Worm (Caenorhabditis elegans) whole organism, L4 larva: Measurements from ENCODE around the gene Y47D3A.13.

ENCODE experiments used
- D1046.2 ChIP-seq: fragments of 200-800 bp; sonication (Bioruptor generic); IDR thresholded peaks from 2 replicates; pipeline ENCODE4 v1.3.6; 2022; ENCODE audit warnings: missing genetic modification characterization, missing compliant biosample characterization
- F37D6.2 ChIP-seq: sonication (generic microtip); optimal IDR thresholded peaks from 2 replicates; lab custom pipeline; 2016; ENCODE audit warnings: mild to moderate bottlenecking, missing genetic modification characterization, missing compliant biosample characterization
- F44E2.7 ChIP-seq: fragments of 200-800 bp; sonication (Bioruptor generic); IDR thresholded peaks from 2 replicates; pipeline ENCODE4 v2.1.2; 2022; ENCODE audit warnings: missing genetic modification characterization, missing compliant biosample characterization
- F49E8.2 ChIP-seq: sonication (generic microtip); optimal IDR thresholded peaks from 2 replicates; lab custom pipeline; 2016; ENCODE audit warnings: missing compliant biosample characterization, mild to moderate bottlenecking, missing genetic modification characterization, borderline replicate concordance
- T20F7.1 ChIP-seq: fragments of 200-800 bp; sonication (Bioruptor generic); optimal IDR thresholded peaks from 2 replicates; lab custom pipeline; 2018; ENCODE audit warnings: mild to moderate bottlenecking, missing genetic modification characterization, missing compliant biosample characterization
- Y48G9A.11 ChIP-seq: fragments of 200-800 bp; sonication (Bioruptor generic); IDR thresholded peaks from 2 replicates; pipeline ENCODE4 v1.3.6; 2022; ENCODE audit warnings: missing genetic modification reagents, missing genetic modification characterization, missing compliant biosample characterization
- ZK546.5 ChIP-seq, 2 experiments: sonication (generic microtip); optimal IDR thresholded peaks; 2 replicates each; lab custom pipeline; 2017; ENCODE audit warnings: missing biosample characterization in 2 of 2, missing genetic modification characterization in 2 of 2
- aha-1 ChIP-seq: fragments of 150-350 bp; peaks from one replicate; lab custom pipeline; 2014; ENCODE audit warnings: missing biosample characterization, missing genetic modification characterization
- aly-2 ChIP-seq: sonication (generic microtip); optimal IDR thresholded peaks from 2 replicates; lab custom pipeline; 2018; ENCODE audit warnings: missing biosample characterization, missing genetic modification characterization
- ceh-20 ChIP-seq: fragments of 200-800 bp; sonication (Bioruptor generic); IDR thresholded peaks from 2 replicates; pipeline ENCODE4 v1.3.6; 2022; ENCODE audit warnings: missing genetic modification reagents, missing genetic modification characterization, missing compliant biosample characterization
- ceh-28 ChIP-seq: fragments of 150-350 bp; optimal IDR thresholded peaks from 2 replicates; lab custom pipeline; 2014; ENCODE audit warnings: missing biosample characterization, missing genetic modification reagents, missing genetic modification characterization
- ceh-32 ChIP-seq: sonication (generic microtip); optimal IDR thresholded peaks from 2 replicates; lab custom pipeline; 2016; ENCODE audit warnings: mild to moderate bottlenecking, missing genetic modification characterization, missing compliant biosample characterization; ENCODE audit not compliant: poor library complexity
- ceh-44 ChIP-seq: fragments of 200-800 bp; sonication (Bioruptor generic); IDR thresholded peaks from 2 replicates; pipeline ENCODE4 v1.3.6; 2022; ENCODE audit warnings: missing genetic modification reagents, missing genetic modification characterization, missing compliant biosample characterization
- ceh-62 ChIP-seq: sonication (generic microtip); optimal IDR thresholded peaks from 2 replicates; lab custom pipeline; 2017; ENCODE audit warnings: missing biosample characterization, missing genetic modification characterization
- cey-2 ChIP-seq: sonication (generic microtip); optimal IDR thresholded peaks from 3 replicates; lab custom pipeline; 2017; ENCODE audit warnings: missing genetic modification characterization, mild to moderate bottlenecking, missing compliant biosample characterization, antibody characterized with exemption, borderline replicate concordance; ENCODE audit not compliant: insufficient read depth
- daf-16 ChIP-seq, 3 experiments: sonication (generic microtip); optimal IDR thresholded peaks; 2 replicates each; lab custom pipeline; 2016 to 2017; ENCODE audit warnings: missing genetic modification characterization in 3 of 3, missing genetic modification reagents in 3 of 3, mild to moderate bottlenecking in 2 of 3, missing compliant biosample characterization in 2 of 3, missing biosample characterization in 1 of 3, moderate library complexity in 1 of 3
- dmd-8 ChIP-seq: fragments of 200-800 bp; sonication (Bioruptor generic); IDR thresholded peaks from 2 replicates; pipeline ENCODE4 v1.3.6; 2022; ENCODE audit warnings: missing genetic modification characterization, missing compliant biosample characterization
- egl-43 ChIP-seq: fragments of 200-800 bp; sonication (Bioruptor generic); IDR thresholded peaks from 2 replicates; pipeline ENCODE4 v1.3.6; 2022; ENCODE audit warnings: missing genetic modification reagents, missing genetic modification characterization, missing compliant biosample characterization
- fkh-10 ChIP-seq: fragments of 150-350 bp; optimal IDR thresholded peaks from 2 replicates; lab custom pipeline; 2014; ENCODE audit warnings: missing biosample characterization, missing genetic modification reagents, missing genetic modification characterization
- fos-1 ChIP-seq: fragments of 150-350 bp; optimal IDR thresholded peaks from 2 replicates; lab custom pipeline; 2014; ENCODE audit warnings: missing biosample characterization, missing genetic modification characterization
- gei-8 ChIP-seq: fragments of 200-800 bp; sonication (Bioruptor generic); optimal IDR thresholded peaks from 2 replicates; lab custom pipeline; 2018; ENCODE audit warnings: mild to moderate bottlenecking, missing genetic modification characterization, missing compliant biosample characterization
- hlh-11 ChIP-seq: fragments of 200-800 bp; sonication (Bioruptor generic); optimal IDR thresholded peaks from 2 replicates; lab custom pipeline; 2018; ENCODE audit warnings: mild to moderate bottlenecking, missing genetic modification characterization, missing compliant biosample characterization
- lim-7 ChIP-seq: fragments of 200-800 bp; sonication (Bioruptor generic); IDR thresholded peaks from 2 replicates; pipeline ENCODE4 v1.3.6; 2022; ENCODE audit warnings: missing genetic modification characterization, missing compliant biosample characterization
- lin-13 ChIP-seq: fragments of 150-350 bp; optimal IDR thresholded peaks from 2 replicates; lab custom pipeline; 2014; ENCODE audit warnings: missing biosample characterization, missing genetic modification reagents, missing genetic modification characterization
- lin-29 ChIP-seq: fragments of 200-800 bp; sonication (Bioruptor generic); IDR thresholded peaks from 2 replicates; pipeline ENCODE4 v1.3.6; 2022; ENCODE audit warnings: missing genetic modification reagents, missing genetic modification characterization, missing compliant biosample characterization
- lin-39 ChIP-seq: fragments of 150-350 bp; optimal IDR thresholded peaks from 2 replicates; lab custom pipeline; 2014; ENCODE audit warnings: missing biosample characterization, missing genetic modification reagents, missing genetic modification characterization
- lsy-2 ChIP-seq, 2 experiments: fragments of 150-350 bp in 1 of 2; sonication (generic microtip) in 1 of 2; optimal IDR thresholded peaks; 2 replicates each; lab custom pipeline; 2014 to 2017; ENCODE audit warnings: missing biosample characterization in 2 of 2, missing genetic modification characterization in 2 of 2
- madf-9 ChIP-seq: fragments of 200-800 bp; sonication (Bioruptor generic); conservative IDR thresholded peaks from 2 replicates; pipeline ENCODE4 v1.3.6; 2022; ENCODE audit warnings: missing genetic modification reagents, missing genetic modification characterization, missing compliant biosample characterization
- mes-2 ChIP-seq: sonication (generic microtip); optimal IDR thresholded peaks from 2 replicates; lab custom pipeline; 2016; ENCODE audit warnings: missing genotype, mild to moderate bottlenecking, missing genetic modification characterization, missing compliant biosample characterization; ENCODE audit not compliant: poor library complexity, severe bottlenecking
- mxl-2 ChIP-seq: fragments of 200-800 bp; sonication (Bioruptor generic); conservative IDR thresholded peaks from 2 replicates; pipeline ENCODE4 v1.3.6; 2022; ENCODE audit warnings: missing genetic modification reagents, missing genetic modification characterization, missing compliant biosample characterization
- mxl-3 ChIP-seq: fragments of 200-800 bp; sonication (Bioruptor generic); optimal IDR thresholded peaks from 2 replicates; lab custom pipeline; 2018; ENCODE audit warnings: mild to moderate bottlenecking, missing genetic modification characterization, missing compliant biosample characterization
- nhr-11 ChIP-seq: fragments of 150-350 bp; optimal IDR thresholded peaks from 2 replicates; lab custom pipeline; 2014; ENCODE audit warnings: missing biosample characterization, missing genetic modification characterization
- nhr-237 ChIP-seq: sonication (generic microtip); optimal IDR thresholded peaks from 2 replicates; lab custom pipeline; 2017; ENCODE audit warnings: missing biosample characterization, missing genetic modification characterization
- nhr-25 ChIP-seq: sonication (generic microtip); optimal IDR thresholded peaks from 2 replicates; lab custom pipeline; 2017; ENCODE audit warnings: missing genetic modification characterization, mild to moderate bottlenecking, missing compliant biosample characterization, antibody characterized with exemption, moderate library complexity, borderline replicate concordance; ENCODE audit not compliant: insufficient read depth
- nhr-28 ChIP-seq: fragments of 150-350 bp; optimal IDR thresholded peaks from 2 replicates; lab custom pipeline; 2014; ENCODE audit warnings: missing biosample characterization, missing genetic modification characterization
- pha-4 ChIP-seq, 2 experiments: fragments of 150-350 bp in 1 of 2; fragments of 200-800 bp in 1 of 2; sonication (Bioruptor generic) in 1 of 2; IDR thresholded peaks in 1 of 2; optimal IDR thresholded peaks in 1 of 2; 2 replicates each; pipeline versions ENCODE4 v1.3.6 to Lab custom; 2014 to 2022; ENCODE audit warnings: missing genetic modification characterization in 2 of 2, missing genetic modification reagents in 2 of 2, missing biosample characterization in 1 of 2, missing compliant biosample characterization in 1 of 2
- php-3 ChIP-seq: fragments of 200-800 bp; sonication (Bioruptor generic); IDR thresholded peaks from 2 replicates; pipeline ENCODE4 v1.3.6; 2022; ENCODE audit warnings: missing genetic modification reagents, missing genetic modification characterization, missing compliant biosample characterization
- pqm-1 ChIP-seq: sonication (generic microtip); optimal IDR thresholded peaks from 2 replicates; lab custom pipeline; 2017; ENCODE audit warnings: missing biosample characterization, missing genetic modification characterization
- rbr-2 ChIP-seq: sonication (generic microtip); optimal IDR thresholded peaks from 2 replicates; lab custom pipeline; 2016; ENCODE audit warnings: missing genotype, missing genetic modification characterization, missing compliant biosample characterization
- skn-1 ChIP-seq: fragments of 150-350 bp; optimal IDR thresholded peaks from 2 replicates; lab custom pipeline; 2014; ENCODE audit warnings: missing biosample characterization, missing genetic modification characterization
- spr-3 ChIP-seq: fragments of 200-800 bp; sonication (Bioruptor generic); optimal IDR thresholded peaks from 2 replicates; lab custom pipeline; 2018; ENCODE audit warnings: mild to moderate bottlenecking, missing genetic modification characterization, missing compliant biosample characterization
- tra-1 ChIP-seq: fragments of 200-800 bp; sonication (Bioruptor generic); IDR thresholded peaks from 2 replicates; pipeline ENCODE4 v1.3.6; 2022; ENCODE audit warnings: missing genetic modification reagents, missing genetic modification characterization, missing compliant biosample characterization
- unc-39 ChIP-seq: sonication (generic microtip); optimal IDR thresholded peaks from 2 replicates; lab custom pipeline; 2017; ENCODE audit warnings: missing biosample characterization, missing genetic modification characterization
- zag-1 ChIP-seq: fragments of 150-350 bp; optimal IDR thresholded peaks from 2 replicates; lab custom pipeline; 2014; ENCODE audit warnings: missing biosample characterization, missing genetic modification characterization
- zfp-2 ChIP-seq: sonication (generic microtip); optimal IDR thresholded peaks from 2 replicates; lab custom pipeline; 2016; ENCODE audit warnings: mild to moderate bottlenecking, missing genetic modification characterization, missing compliant biosample characterization
- zip-2 ChIP-seq: fragments of 150-350 bp; optimal IDR thresholded peaks from 2 replicates; lab custom pipeline; 2014; ENCODE audit warnings: missing biosample characterization, missing genetic modification characterization
- ztf-11 ChIP-seq: fragments of 150-350 bp; optimal IDR thresholded peaks from 2 replicates; lab custom pipeline; 2014; ENCODE audit warnings: missing biosample characterization, missing genetic modification characterization

Gene Y47D3A.13

DNA sequence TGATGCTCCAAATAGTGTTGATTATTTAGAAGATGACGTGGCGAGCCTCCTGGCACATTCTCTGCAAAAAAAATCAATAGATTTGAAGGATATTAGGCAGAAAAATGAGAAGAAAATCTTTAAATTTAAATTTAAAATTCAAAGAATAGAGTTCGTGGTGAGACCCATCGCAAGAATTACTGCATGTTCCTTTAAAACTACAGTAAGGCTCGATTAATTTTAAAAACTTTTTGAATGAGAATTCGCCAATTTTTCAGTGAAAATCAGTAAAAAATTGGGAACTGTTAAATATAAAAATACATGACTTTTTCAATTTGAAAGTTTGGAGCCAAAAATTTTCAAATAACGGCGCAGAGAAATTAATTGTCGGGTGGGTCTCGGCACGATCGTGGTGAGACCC is 28.8 kb downstream of the Y47D3A.13 start, which contains the start of gene tra-1:
tra-1 (minus strand) TSS at position 62 of the 400 bp plus-strand sequence.
- TF ChIP-seq pqm-1 (tag; lab: Kevin White, UChicago): no peak
- TF ChIP-seq aha-1 (tag; lab: Kevin White, UChicago): peak; percentile 83

ce11 chrIII:11194123-11194522 is 29.8 kb downstream of the Y47D3A.13 start:
- TF ChIP-seq aha-1 (tag; lab: Kevin White, UChicago) (peak; percentile 19), F44E2.7 (peak; percentile 6; the same call in 1 of the 2 replicates), skn-1 (no peak)

- TF ChIP-seq fkh-10 (GFP tag; lab: Kevin White, UChicago) (no peak), ceh-62 (tag; lab: Kevin White, UChicago) (no peak), F49E8.2 (tag; lab: Kevin White, UChicago) (no peak), madf-9 (GFP tag; lab: Robert Waterston, UW) (no peak), mes-2 (tag; lab: Kevin White, UChicago) (peak; percentile 16), lin-39 (no peak), lsy-2 (tag; optimal IDR thresholded peaks at IDR 0.05; lab: Kevin White, UChicago) (no peak), fos-1 (no peak), ceh-20 (GFP tag; lab: Robert Waterston, UW) (no peak), dmd-8 (GFP tag; lab: Robert Waterston, UW) (no peak), mxl-2 (no peak), F44E2.7 (no peak), ceh-32 (tag; lab: Kevin White, UChicago) (no peak), nhr-237 (tag; lab: Kevin White, UChicago) (no peak), lin-29 (no peak), zag-1 (no peak), rbr-2 (tag; lab: Kevin White, UChicago) (no peak), spr-3 (GFP tag; lab: Kevin White, UChicago) (no peak), php-3 (GFP tag; lab: Robert Waterston, UW) (no peak), ZK546.5 (tag; optimal IDR thresholded peaks at IDR 0.05; lab: Kevin White, UChicago) (no peak), Y48G9A.11 (GFP tag; lab: Robert Waterston, UW) (no peak), tra-1 (GFP tag; lab: Robert Waterston, UW) (0 out of 2 replicates have a peak, but pooled peaks have one; percentile 27), ceh-44 (GFP tag; lab: Robert Waterston, UW) (no peak), daf-16 (GFP tag; optimal IDR thresholded peaks at IDR 0.05; lab: Kevin White, UChicago) (no peak), daf-16 (tag; optimal IDR thresholded peaks at IDR 0.05; lab: Kevin White, UChicago) (peak; percentile 72), cey-2 (tag; lab: Kevin White, UChicago) (no peak), unc-39 (no peak), zip-2 (no peak), gei-8 (GFP tag; lab: Kevin White, UChicago) (no peak), nhr-25 (no peak), lim-7 (GFP tag; lab: Robert Waterston, UW) (no peak), ceh-28 (tag; lab: Kevin White, UChicago) (no peak), T20F7.1 (GFP tag; lab: Kevin White, UChicago) (no peak), lin-13 (GFP tag; lab: Kevin White, UChicago) (no peak), aly-2 (no peak), nhr-28 (peak; percentile 47), D1046.2 (GFP tag; lab: Robert Waterston, UW) (no peak), nhr-11 (no peak), egl-43 (GFP tag; lab: Robert Waterston, UW) (no peak), zfp-2 (tag; lab: Kevin White, UChicago) (no peak), F37D6.2 (no peak), pha-4 (GFP tag; IDR thresholded peaks at IDR 0.05; lab: Robert Waterston, UW) (0 out of 2 replicates have a peak, but pooled peaks have one; percentile 7), pha-4 (tag; optimal IDR thresholded peaks at IDR 0.05; lab: Kevin White, UChicago) (no peak), ztf-11 (tag; lab: Kevin White, UChicago) (no peak), hlh-11 (peak; percentile 31), mxl-3 (GFP tag; lab: Kevin White, UChicago) (no peak)
Observed at ce11 chrIII:11193251-11193650, 30.7 kb downstream of the Y47D3A.13 start.
